Fruit fly (Drosophila melanogaster) whole organism, embryonic: Measurements from ENCODE around the gene Wdfy2.

ENCODE experiments used
- Ada2b ChIP-seq: fragments of 200-800 bp; sonication (Bioruptor generic); IDR thresholded peaks from 2 replicates; pipeline ENCODE4 v1.3.6; 2022; ENCODE audit warnings: missing biosample characterization, missing genetic modification characterization
- Antp ChIP-seq: fragments of 200-800 bp; sonication (Bioruptor generic); optimal IDR thresholded peaks from 3 replicates; lab custom pipeline; 2016; ENCODE audit warnings: missing biosample characterization, missing genetic modification characterization
- Atf-2 ChIP-seq: fragments of 200-800 bp; sonication (Bioruptor generic); optimal IDR thresholded peaks from 2 replicates; lab custom pipeline; 2016; ENCODE audit warnings: missing biosample characterization, missing genetic modification characterization
- B-H2 ChIP-seq: fragments of 200-800 bp; sonication (Bioruptor generic); optimal IDR thresholded peaks from 2 replicates; lab custom pipeline; 2018; ENCODE audit warnings: missing biosample characterization, mild to moderate bottlenecking, missing genetic modification characterization
- Bteb2 ChIP-seq: fragments of 200-800 bp; sonication (Bioruptor generic); optimal IDR thresholded peaks from 2 replicates; lab custom pipeline; 2016; ENCODE audit warnings: missing biosample characterization, missing genetic modification characterization
- CG10462 ChIP-seq: fragments of 200-800 bp; sonication (Bioruptor generic); optimal IDR thresholded peaks from 2 replicates; lab custom pipeline; 2016; ENCODE audit warnings: missing biosample characterization, missing genetic modification characterization
- CG11695 ChIP-seq: fragments of 200-800 bp; sonication (Bioruptor generic); IDR thresholded peaks from 3 replicates; pipeline ENCODE4 v1.3.6; 2022; ENCODE audit warnings: missing biosample characterization, missing genetic modification characterization
- CG12942 ChIP-seq: fragments of 200-800 bp; sonication (Bioruptor generic); optimal IDR thresholded peaks from 3 replicates; lab custom pipeline; 2016; ENCODE audit warnings: missing biosample characterization, missing genetic modification characterization
- CG13624 ChIP-seq: fragments of 200-800 bp; sonication (Bioruptor generic); optimal IDR thresholded peaks from 2 replicates; lab custom pipeline; 2016; ENCODE audit warnings: missing biosample characterization, missing genetic modification characterization
- CG14710 ChIP-seq: fragments of 200-800 bp; sonication (Bioruptor generic); optimal IDR thresholded peaks from 3 replicates; lab custom pipeline; 2019; ENCODE audit warnings: missing biosample characterization, mild to moderate bottlenecking, missing genetic modification characterization, moderate library complexity
- CG15073 ChIP-seq: fragments of 200-800 bp; sonication (Bioruptor generic); optimal IDR thresholded peaks from 2 replicates; lab custom pipeline; 2016; ENCODE audit warnings: missing biosample characterization, missing genetic modification characterization
- CG1529 ChIP-seq: fragments of 200-800 bp; sonication (Bioruptor generic); optimal IDR thresholded peaks from 3 replicates; lab custom pipeline; 2018; ENCODE audit warnings: missing biosample characterization, missing genetic modification characterization
- CG15601 ChIP-seq: fragments of 200-800 bp; sonication (Bioruptor generic); optimal IDR thresholded peaks from 3 replicates; lab custom pipeline; 2019; ENCODE audit warnings: missing biosample characterization, mild to moderate bottlenecking, missing genetic modification characterization, moderate library complexity
- CG15696 ChIP-seq: fragments of 200-800 bp; sonication (Bioruptor generic); optimal IDR thresholded peaks from 2 replicates; lab custom pipeline; 2019; ENCODE audit warnings: missing biosample characterization, mild to moderate bottlenecking, missing genetic modification characterization, moderate library complexity
- CG17361 ChIP-seq: fragments of 200-800 bp; sonication (Bioruptor generic); IDR thresholded peaks from 3 replicates; pipeline ENCODE4 v1.3.6; 2022; ENCODE audit warnings: missing biosample characterization, missing genetic modification characterization
- CG17802 ChIP-seq: fragments of 200-800 bp; sonication (Bioruptor generic); optimal IDR thresholded peaks from 2 replicates; lab custom pipeline; 2018; ENCODE audit warnings: missing biosample characterization, mild to moderate bottlenecking, missing genetic modification characterization, moderate library complexity
- CG18476 ChIP-seq: fragments of 200-800 bp; sonication (Bioruptor generic); optimal IDR thresholded peaks from 2 replicates; lab custom pipeline; 2016; ENCODE audit warnings: missing biosample characterization, mild to moderate bottlenecking, missing genetic modification characterization
- CG31224 ChIP-seq: fragments of 200-800 bp; sonication (Bioruptor generic); IDR thresholded peaks from 2 replicates; pipeline ENCODE4 v1.3.6; 2022; ENCODE audit warnings: missing biosample characterization, missing genetic modification characterization
- CG6683 ChIP-seq: fragments of 200-800 bp; sonication (Bioruptor generic); optimal IDR thresholded peaks from 2 replicates; lab custom pipeline; 2017; ENCODE audit warnings: missing biosample characterization, mild to moderate bottlenecking, missing genetic modification characterization, missing genetic modification reagents
- CG6765 ChIP-seq: fragments of 200-800 bp; sonication (Bioruptor generic); optimal IDR thresholded peaks from 3 replicates; lab custom pipeline; 2017; ENCODE audit warnings: missing biosample characterization, mild to moderate bottlenecking, missing genetic modification characterization
- CoRest ChIP-seq: fragments of 200-800 bp; sonication (Bioruptor generic); optimal IDR thresholded peaks from 3 replicates; lab custom pipeline; 2018; ENCODE audit warnings: missing biosample characterization, mild to moderate bottlenecking, missing genetic modification characterization, moderate library complexity
- Elba2 ChIP-seq: fragments of 200-800 bp; sonication (Bioruptor generic); optimal IDR thresholded peaks from 3 replicates; lab custom pipeline; 2016; ENCODE audit warnings: missing biosample characterization, missing genetic modification characterization
- Ets65A ChIP-seq: fragments of 200-800 bp; sonication (Bioruptor generic); peaks from one replicate; lab custom pipeline; 2016; ENCODE audit warnings: missing biosample characterization, missing genetic modification characterization
- Fer3 ChIP-seq: fragments of 200-800 bp; sonication (Bioruptor generic); optimal IDR thresholded peaks from 2 replicates; lab custom pipeline; 2018; ENCODE audit warnings: missing biosample characterization, mild to moderate bottlenecking, missing genetic modification characterization, moderate library complexity
- Hmr ChIP-seq: fragments of 200-800 bp; sonication (Bioruptor generic); optimal IDR thresholded peaks from 3 replicates; lab custom pipeline; 2017; ENCODE audit warnings: mild to moderate bottlenecking, missing biosample characterization, missing genetic modification reagents, missing genetic modification characterization
- Hr3 ChIP-seq: fragments of 200-800 bp; sonication (Bioruptor generic); optimal IDR thresholded peaks from 3 replicates; lab custom pipeline; 2016; ENCODE audit warnings: missing biosample characterization, missing genetic modification characterization
- Hr51 ChIP-seq, 2 experiments: fragments of 200-800 bp; sonication (Bioruptor generic); optimal IDR thresholded peaks; 2 replicates in 1 of 2; 3 replicates in 1 of 2; lab custom pipeline; 2016 to 2018; ENCODE audit warnings: missing biosample characterization in 2 of 2, missing genetic modification characterization in 2 of 2, mild to moderate bottlenecking in 1 of 2, moderate library complexity in 1 of 2
- Lim3 ChIP-seq: fragments of 200-800 bp; sonication (Bioruptor generic); IDR thresholded peaks from 2 replicates; pipeline ENCODE4 v1.3.6; 2022; ENCODE audit warnings: missing biosample characterization, missing genetic modification characterization
- Lpt ChIP-seq: fragments of >200 bp; optimal IDR thresholded peaks from 2 replicates; lab custom pipeline; 2018; ENCODE audit warnings: missing biosample characterization, missing genetic modification characterization
- MTF-1 ChIP-seq: fragments of 200-800 bp; sonication (Bioruptor generic); optimal IDR thresholded peaks from 2 replicates; lab custom pipeline; 2018; ENCODE audit warnings: missing biosample characterization, mild to moderate bottlenecking, missing genetic modification characterization, borderline replicate concordance
- Mes4 ChIP-seq: fragments of 200-800 bp; sonication (Bioruptor generic); optimal IDR thresholded peaks from 2 replicates; lab custom pipeline; 2016; ENCODE audit warnings: missing biosample characterization, missing genetic modification characterization
- Opbp ChIP-seq: fragments of 200-800 bp; sonication (Bioruptor generic); IDR thresholded peaks from 3 replicates; pipeline ENCODE4 v1.3.6; 2022; ENCODE audit warnings: missing biosample characterization, missing genetic modification characterization; ENCODE audit not compliant: partially characterized antibody
- Poxn ChIP-seq: fragments of 200-800 bp; sonication (Bioruptor generic); IDR thresholded peaks from 2 replicates; pipeline ENCODE4 v1.3.6; 2022; ENCODE audit warnings: missing biosample characterization, missing genetic modification characterization
- Sry-β ChIP-seq: fragments of 200-800 bp; sonication (Bioruptor generic); optimal IDR thresholded peaks from 2 replicates; lab custom pipeline; 2018; ENCODE audit warnings: missing biosample characterization, mild to moderate bottlenecking, missing genetic modification characterization, moderate library complexity
- YL-1 ChIP-seq: fragments of 200-800 bp; sonication (Bioruptor generic); optimal IDR thresholded peaks from 3 replicates; lab custom pipeline; 2017; ENCODE audit warnings: missing biosample characterization, mild to moderate bottlenecking, missing genetic modification characterization
- croc ChIP-seq: fragments of 200-800 bp; sonication (Bioruptor generic); conservative IDR thresholded peaks from 3 replicates; pipeline ENCODE4 v1.3.6; 2022; ENCODE audit warnings: missing biosample characterization, missing genetic modification characterization
- ewg ChIP-seq: fragments of 200-800 bp; sonication (Bioruptor generic); optimal IDR thresholded peaks from 3 replicates; lab custom pipeline; 2017; ENCODE audit warnings: mild to moderate bottlenecking, missing biosample characterization, missing genetic modification reagents, missing genetic modification characterization
- fru ChIP-seq: fragments of >200 bp; optimal IDR thresholded peaks from 2 replicates; lab custom pipeline; 2017
- ham ChIP-seq: fragments of 200-800 bp; sonication (Bioruptor generic); IDR thresholded peaks from 2 replicates; pipeline ENCODE4 v1.3.6; 2022; ENCODE audit warnings: missing biosample characterization, missing genetic modification characterization
- hbn ChIP-seq: fragments of 200-800 bp; sonication (Bioruptor generic); IDR thresholded peaks from 2 replicates; pipeline ENCODE4 v1.3.6; 2022; ENCODE audit warnings: missing biosample characterization, missing genetic modification characterization; ENCODE audit not compliant: partially characterized antibody
- inv ChIP-seq: fragments of 200-800 bp; sonication (Bioruptor generic); IDR thresholded peaks from 2 replicates; pipeline ENCODE4 v1.3.6; 2022; ENCODE audit warnings: missing biosample characterization, missing genetic modification characterization; ENCODE audit not compliant: partially characterized antibody
- jigr1 ChIP-seq: fragments of 200-800 bp; sonication (Bioruptor generic); IDR thresholded peaks from 3 replicates; pipeline ENCODE4 v1.3.6; 2022; ENCODE audit warnings: missing biosample characterization, missing genetic modification characterization
- ken ChIP-seq: fragments of 200-800 bp; sonication (Bioruptor generic); IDR thresholded peaks from 3 replicates; pipeline ENCODE4 v1.3.6; 2022; ENCODE audit warnings: missing biosample characterization, missing genetic modification characterization
- nom ChIP-seq: fragments of 200-800 bp; sonication (Bioruptor generic); optimal IDR thresholded peaks from 2 replicates; lab custom pipeline; 2017; ENCODE audit warnings: missing biosample characterization, missing genetic modification characterization, mild to moderate bottlenecking, moderate library complexity, missing genetic modification reagents
- sna ChIP-seq: fragments of 200-800 bp; sonication (Bioruptor generic); IDR thresholded peaks from 2 replicates; pipeline ENCODE4 v1.3.6; 2022; ENCODE audit warnings: missing biosample characterization, missing genetic modification characterization; ENCODE audit not compliant: partially characterized antibody
- sob ChIP-seq: fragments of 200-800 bp; sonication (Bioruptor generic); IDR thresholded peaks from 2 replicates; pipeline ENCODE4 v1.3.6; 2022; ENCODE audit warnings: missing biosample characterization, missing genetic modification characterization
- stc ChIP-seq: fragments of 200-800 bp; sonication (Bioruptor generic); IDR thresholded peaks from 2 replicates; pipeline ENCODE4 v1.3.6; 2022; ENCODE audit warnings: missing biosample characterization, missing genetic modification characterization
- zen ChIP-seq: fragments of 200-800 bp; sonication (Bioruptor generic); optimal IDR thresholded peaks from 3 replicates; lab custom pipeline; 2018; ENCODE audit warnings: missing biosample characterization, mild to moderate bottlenecking, missing genetic modification characterization, moderate library complexity

Wdfy2 gene

DNA sequence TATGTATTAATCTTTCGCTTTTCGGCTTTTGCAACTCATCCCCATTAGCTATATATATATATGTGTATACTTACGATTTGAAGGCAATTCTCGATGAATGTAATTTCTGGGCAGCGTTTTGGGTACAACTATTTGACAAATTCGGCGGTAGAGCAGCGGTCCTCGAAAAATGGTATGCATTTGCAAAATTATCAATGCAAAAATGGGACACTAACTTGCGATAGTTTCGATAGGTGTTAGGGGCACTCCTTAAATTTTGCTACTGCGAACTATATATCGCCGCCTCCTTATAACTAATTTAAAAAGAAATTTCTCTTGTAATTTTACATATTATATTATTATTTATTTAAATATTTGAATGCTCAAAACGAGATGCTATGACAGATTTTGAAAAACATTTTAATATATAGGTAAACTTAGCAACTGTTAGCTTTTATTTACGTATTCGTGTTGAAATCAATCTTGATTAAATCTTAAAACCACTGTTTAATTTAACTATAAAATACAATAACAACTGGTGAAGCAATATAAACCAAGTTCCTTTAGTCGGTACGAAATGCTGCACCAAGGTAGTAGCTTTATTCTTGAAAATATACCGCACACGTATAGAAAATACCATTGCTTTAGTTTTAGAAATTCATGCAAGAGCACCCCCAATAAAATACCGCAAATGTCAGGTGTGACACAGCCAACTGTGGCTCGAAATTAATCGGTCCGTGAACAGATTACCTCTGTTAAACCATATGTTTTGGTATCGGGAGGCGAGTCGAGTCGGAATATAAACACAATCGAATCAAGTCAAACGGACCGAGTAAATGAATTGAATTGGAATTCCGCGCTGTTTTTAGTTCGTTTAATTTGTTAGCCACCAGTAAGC is 9.6 kb upstream of the Wdfy2 start, which contains the start of the genes CG5355 and Klp31E (continued):
- TF ChIP-seq YL-1 (GFP tag; lab: Kevin White, UChicago) = peak; percentile 41
- peak; percentile 49 for TF ChIP-seq Fer3 (tag; lab: Kevin White, UChicago)
- peak; percentile 71 for TF ChIP-seq Hr3 (GFP tag; lab: Kevin White, UChicago)
- peak; percentile 40 for TF ChIP-seq Antp (GFP tag; lab: Kevin White, UChicago)
- TF ChIP-seq jigr1 (GFP tag; lab: Robert Waterston, UW) = no peak
- no peak for TF ChIP-seq Lim3 (GFP tag; lab: Robert Waterston, UW)
- TF ChIP-seq ewg = peak; percentile 39
- TF ChIP-seq MTF-1 (GFP tag; lab: Kevin White, UChicago) = peak; percentile 9
- TF ChIP-seq Poxn (GFP tag; lab: Robert Waterston, UW) = no peak
- no peak for TF ChIP-seq Lpt
- TF ChIP-seq hbn = peak; percentile 80
- peak; percentile 7 for TF ChIP-seq CG6765 (GFP tag; lab: Kevin White, UChicago)
- peak; percentile 72 for TF ChIP-seq Ets65A (GFP tag; lab: Kevin White, UChicago)
- TF ChIP-seq Elba2 (GFP tag; lab: Kevin White, UChicago) = no peak
- peak in 1 of 2 experiments; percentile 40 for TF ChIP-seq Hr51 (GFP tag; optimal IDR thresholded peaks at IDR 0.05; lab: Kevin White, UChicago)
- no peak for TF ChIP-seq Hmr
- no peak; the same call in 2 of the 3 replicates for TF ChIP-seq CG11695 (GFP tag; lab: Robert Waterston, UW)
- peak; percentile 6 for TF ChIP-seq Bteb2 (GFP tag; lab: Kevin White, UChicago)
- peak; percentile 29 for TF ChIP-seq Sry-β (GFP tag; lab: Kevin White, UChicago)
- TF ChIP-seq CG13624 (GFP tag; lab: Kevin White, UChicago) = peak; percentile 52
- TF ChIP-seq sob (GFP tag; lab: Robert Waterston, UW) = peak; percentile 64
- TF ChIP-seq ham (GFP tag; lab: Robert Waterston, UW) = no peak
- TF ChIP-seq CG31224 (GFP tag; lab: Robert Waterston, UW) = peak; percentile 59
- TF ChIP-seq CG15601 (tag; lab: Kevin White, UChicago) = peak; percentile 73
- TF ChIP-seq CG12942 (GFP tag; lab: Kevin White, UChicago) = peak; percentile 42
- TF ChIP-seq CG10462 (GFP tag; lab: Kevin White, UChicago) = peak; percentile 24
- TF ChIP-seq sna (GFP tag; lab: Robert Waterston, UW) = peak; percentile 75
- peak; percentile 95 for TF ChIP-seq CG17361 (GFP tag; lab: Robert Waterston, UW)
- 0 out of 2 replicates have a peak, but pooled peaks have one; percentile 26 for TF ChIP-seq stc (GFP tag; lab: Robert Waterston, UW)
- no peak for TF ChIP-seq B-H2 (GFP tag; lab: Kevin White, UChicago)
- 0 out of 2 replicates have a peak, but pooled peaks have one; percentile 7 for TF ChIP-seq Ada2b (GFP tag; lab: Robert Waterston, UW)
- peak; percentile 52; the same call in 1 of the 3 replicates for TF ChIP-seq ken (GFP tag; lab: Robert Waterston, UW)
- no peak for TF ChIP-seq CG6683
- TF ChIP-seq CG15073 (GFP tag; lab: Kevin White, UChicago) = no peak
- peak; percentile 70 for TF ChIP-seq CG15696 (tag; lab: Kevin White, UChicago)
- TF ChIP-seq CG14710 (tag; lab: Kevin White, UChicago) = peak; percentile 83
- peak; percentile 71 for TF ChIP-seq zen (tag; lab: Kevin White, UChicago)
- peak; percentile 1 for TF ChIP-seq CG1529
- peak; percentile 94 for TF ChIP-seq CG17802 (tag; lab: Kevin White, UChicago)
- peak; percentile 9 for TF ChIP-seq nom (GFP tag; lab: Kevin White, UChicago)
- TF ChIP-seq CoRest (tag; lab: Kevin White, UChicago) = peak; percentile 89
- peak; percentile 46 for TF ChIP-seq Mes4
- no peak for TF ChIP-seq fru (lab: Kevin White, UChicago)
- peak; percentile 38 for TF ChIP-seq croc (GFP tag; lab: Robert Waterston, UW)
- TF ChIP-seq inv (GFP tag; lab: Robert Waterston, UW) = peak; percentile 57
- peak; percentile 71; the same call in 2 of the 3 replicates for TF ChIP-seq Opbp (GFP tag; lab: Robert Waterston, UW)
- TF ChIP-seq Atf-2 (GFP tag; lab: Kevin White, UChicago) = peak; percentile 45
- peak; percentile 33 for TF ChIP-seq CG18476 (GFP tag; lab: Kevin White, UChicago)
